Worm (Caenorhabditis elegans) whole organism, dauer: Measurements from ENCODE around the gene nas-23.

Source experiments
- unc-62 ChIP-seq: sonication (generic microtip); optimal IDR thresholded peaks from 2 replicates; lab custom pipeline; 2017; ENCODE audit warnings: missing biosample characterization, missing genetic modification reagents, missing genetic modification characterization

nas-23 gene

DNA sequence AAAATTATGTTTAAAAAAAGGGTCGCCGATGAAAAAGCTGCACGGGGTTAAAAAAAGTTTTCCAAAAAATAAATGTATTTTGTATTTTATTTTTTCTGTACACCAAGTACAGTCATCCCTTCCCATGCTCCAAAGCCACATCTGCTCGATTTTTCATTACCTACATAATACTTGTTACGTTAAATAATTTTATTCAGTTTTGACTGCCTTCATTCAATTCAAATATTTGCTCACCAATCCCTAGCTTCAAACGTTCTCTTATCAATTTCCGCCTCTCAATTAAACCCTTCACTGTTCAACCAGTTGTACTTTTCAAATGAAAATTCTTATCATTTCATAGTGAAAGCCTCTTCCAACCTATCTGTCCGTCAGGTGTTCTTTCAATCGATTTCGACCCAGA is 656 bp upstream of the nas-23 start, which contains the start of gene R10H1.1:
Gene R10H1.1 (plus strand): TSS at position 301 of the 400 bp plus-strand sequence.
- TF ChIP-seq unc-62 (GFP tag; lab: Kevin White, UChicago) = no peak

DNA sequence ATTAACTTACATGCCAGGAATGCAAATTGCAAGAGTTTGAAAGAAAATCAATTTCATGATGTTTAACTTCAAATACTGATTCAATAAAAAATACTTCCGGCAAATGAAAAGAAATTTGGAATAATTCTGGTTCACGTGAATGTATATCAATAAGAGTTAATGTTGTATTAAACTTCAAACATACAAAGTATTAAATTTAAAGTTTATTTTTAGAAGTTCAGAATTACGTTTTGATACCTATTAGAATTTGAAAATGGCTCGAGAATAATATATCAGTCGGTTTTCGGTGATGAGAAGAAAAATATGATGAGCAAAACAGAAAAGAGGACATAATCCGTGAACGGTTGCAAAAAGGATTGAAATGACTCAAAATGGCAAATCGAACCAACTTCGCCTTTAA is 3.9 kb downstream of the nas-23 start, which contains the start of gene D1022.9:
Gene D1022.9 (minus strand): TSS at position 101 of the 400 bp plus-strand sequence.
- no peak for TF ChIP-seq unc-62 (GFP tag; lab: Kevin White, UChicago)

DNA sequence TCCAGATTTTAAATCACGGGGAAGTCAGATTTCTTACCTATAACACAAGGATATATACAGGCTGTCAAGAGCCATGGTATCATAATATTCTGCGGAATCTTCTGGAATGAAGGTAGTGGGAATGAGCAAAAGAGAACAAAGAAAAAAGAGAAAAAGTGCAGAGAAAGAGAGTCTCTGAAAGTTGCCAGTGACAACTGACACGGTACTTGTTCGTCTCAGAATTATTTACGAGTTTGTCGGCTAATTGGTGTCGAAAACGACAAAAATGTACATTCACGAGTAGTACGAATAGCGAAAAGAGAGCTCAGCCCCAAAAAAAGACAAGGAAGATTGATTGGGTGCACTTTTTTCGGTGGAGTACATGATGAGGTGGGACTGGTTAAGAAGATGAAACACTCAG is 10.5 kb downstream of the nas-23 start, which contains the start of gene cah-2:
Gene cah-2 (minus strand): TSS at position 101 of the 400 bp plus-strand sequence.
- TF ChIP-seq unc-62 (GFP tag; lab: Kevin White, UChicago) = no peak

DNA sequence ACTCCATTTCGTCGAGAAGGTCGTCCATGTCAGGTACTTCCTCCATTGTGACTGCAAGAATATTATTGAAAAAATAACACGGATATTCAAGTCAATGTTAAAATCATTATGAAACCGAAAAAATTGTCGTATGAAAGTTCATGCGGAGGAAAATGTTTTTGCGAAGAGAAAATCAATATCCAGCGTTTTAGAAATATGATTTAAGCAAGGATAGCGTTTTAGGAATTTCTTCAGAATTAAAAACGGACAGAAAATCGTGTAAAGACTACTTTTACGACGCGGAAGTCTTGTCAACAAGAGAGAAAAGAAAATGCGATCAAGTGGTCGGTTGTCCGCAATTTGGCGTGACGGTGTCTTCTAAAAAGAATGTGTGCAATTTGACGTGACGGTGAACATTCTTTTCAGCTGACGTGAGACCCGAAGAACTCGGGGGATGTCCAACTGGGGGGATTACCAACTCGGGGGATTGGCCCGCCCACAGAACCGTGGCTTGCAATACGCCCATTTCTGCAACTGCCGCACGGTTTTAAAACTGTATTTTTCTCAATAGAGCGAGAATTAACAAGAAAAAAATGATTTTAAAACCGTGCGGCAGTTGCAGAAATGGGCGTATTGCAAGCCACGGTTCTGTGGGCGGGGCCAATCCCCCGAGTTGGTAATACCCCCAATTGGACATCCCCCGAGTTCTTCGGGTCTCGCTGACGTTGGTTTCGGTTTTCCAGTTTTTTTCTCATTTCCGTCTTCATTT is 14.8 kb downstream of the nas-23 start, which contains the start of the genes aka-1 and ubc-6:
Gene aka-1 (minus strand): TSS at position 51 of the 748 bp plus-strand sequence.
Gene ubc-6 (plus strand): TSS at position 701 of the 748 bp plus-strand sequence.
- TF ChIP-seq unc-62 (GFP tag; lab: Kevin White, UChicago) = no peak

DNA sequence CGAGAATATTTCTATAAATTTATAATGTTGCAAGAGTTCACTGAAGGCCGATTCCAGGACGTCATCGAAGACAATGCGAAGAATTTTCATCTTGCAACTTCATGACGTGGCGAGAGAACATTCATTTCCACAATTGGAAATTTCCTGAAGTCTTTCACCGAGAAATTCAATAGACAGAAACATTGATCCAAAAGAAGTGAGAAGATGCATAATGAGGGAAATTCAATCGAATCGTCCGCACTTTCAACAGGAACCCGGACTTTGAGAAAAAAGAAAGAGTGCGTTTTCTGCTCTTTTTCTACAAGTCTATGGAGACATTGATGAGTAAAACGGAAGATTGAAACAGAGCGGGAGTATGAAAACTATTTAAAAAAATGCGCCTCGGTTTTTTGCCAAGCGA is 24.2 kb downstream of the nas-23 start:
- TF ChIP-seq unc-62 (GFP tag; lab: Kevin White, UChicago) = no peak

DNA sequence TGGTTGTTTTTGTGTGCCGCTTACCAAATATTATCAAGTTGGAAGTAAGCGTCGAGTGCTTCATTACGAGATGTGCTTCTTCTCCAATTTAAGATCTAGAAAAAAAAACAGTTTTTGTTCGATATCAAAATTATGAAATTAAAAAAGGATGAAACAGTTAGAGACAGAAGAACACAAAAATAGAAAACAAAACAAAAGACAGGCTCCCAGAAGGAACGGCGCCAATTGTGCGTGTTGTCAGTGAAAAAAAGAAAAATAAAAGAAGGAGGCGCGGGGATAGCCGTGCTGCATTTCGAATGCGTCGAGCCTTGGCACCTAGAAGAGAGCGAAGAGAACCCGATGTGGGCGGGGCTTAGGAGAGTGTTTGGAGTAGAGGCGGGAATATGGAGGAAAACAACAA is 28.0 kb downstream of the nas-23 start, which contains the start of gene sro-1:
Gene sro-1 (minus strand): TSS at position 101 of the 400 bp plus-strand sequence.
- no peak for TF ChIP-seq unc-62 (GFP tag; lab: Kevin White, UChicago)

DNA sequence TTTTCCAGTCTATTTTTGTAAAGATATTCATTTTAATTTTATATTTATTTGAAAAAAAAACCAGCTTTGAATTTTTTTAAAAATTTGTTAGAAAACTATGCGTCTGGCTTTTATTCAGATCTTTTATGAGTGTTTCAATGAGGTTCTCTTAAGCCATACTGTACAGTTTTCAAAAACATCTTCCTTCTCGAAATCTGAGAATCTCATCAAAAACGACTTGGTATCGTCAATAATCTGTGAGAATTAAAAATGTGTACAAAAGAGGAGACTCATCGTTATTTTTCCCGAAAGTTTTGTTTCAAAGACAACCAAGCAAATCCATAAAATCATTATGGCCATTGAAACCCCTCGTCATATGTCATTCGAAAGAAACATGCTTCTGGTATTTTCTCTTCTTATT is 34.3 kb downstream of the nas-23 start, which contains the start of gene D1022.2:
Gene D1022.2 (plus strand): TSS at position 301 of the 400 bp plus-strand sequence.
- TF ChIP-seq unc-62 (GFP tag; lab: Kevin White, UChicago) = no peak

DNA sequence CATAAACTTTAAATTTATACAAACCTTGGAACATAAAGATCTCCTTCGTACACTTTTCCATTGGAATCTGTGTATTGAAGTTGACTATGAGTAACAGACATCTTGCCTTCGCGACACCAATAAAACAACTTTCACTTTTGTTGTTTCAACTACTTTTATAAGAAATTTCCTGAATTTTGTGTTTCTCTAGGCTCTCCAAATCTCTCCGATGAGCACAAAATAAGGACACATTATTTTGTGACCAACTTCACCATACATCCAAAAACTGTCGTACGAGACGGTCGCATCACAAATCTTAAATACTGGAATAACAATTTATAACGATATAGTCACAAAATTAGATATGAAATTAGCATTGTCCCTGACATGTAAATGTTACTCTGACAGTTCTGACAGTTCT is 34.8 kb downstream of the nas-23 start, which contains the start of gene D1022.5:
Gene D1022.5 (minus strand): TSS at position 101 of the 400 bp plus-strand sequence.
- no peak for TF ChIP-seq unc-62 (GFP tag; lab: Kevin White, UChicago)

DNA sequence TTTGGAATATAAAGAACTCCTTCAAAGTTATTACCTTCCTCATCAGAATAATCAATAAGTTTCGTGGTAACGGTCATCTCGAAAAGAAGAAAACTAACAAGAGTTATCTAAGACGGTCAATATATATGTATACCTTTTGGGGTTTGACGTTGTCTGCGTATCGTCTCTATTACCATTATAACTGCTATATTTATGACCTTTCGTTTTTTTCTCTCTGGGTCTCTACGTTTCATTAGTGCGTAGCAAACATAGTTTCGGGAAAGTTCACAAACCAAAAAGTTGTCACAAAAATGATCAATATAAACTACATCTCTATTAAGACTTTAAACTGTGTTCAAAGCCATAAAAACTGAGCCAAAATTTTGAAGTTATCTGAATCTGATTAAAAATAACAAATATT is 36.3 kb downstream of the nas-23 start, which contains the start of gene D1022.4:
Gene D1022.4 (minus strand): TSS at position 83 of the 400 bp plus-strand sequence.
- no peak for TF ChIP-seq unc-62 (GFP tag; lab: Kevin White, UChicago)

DNA sequence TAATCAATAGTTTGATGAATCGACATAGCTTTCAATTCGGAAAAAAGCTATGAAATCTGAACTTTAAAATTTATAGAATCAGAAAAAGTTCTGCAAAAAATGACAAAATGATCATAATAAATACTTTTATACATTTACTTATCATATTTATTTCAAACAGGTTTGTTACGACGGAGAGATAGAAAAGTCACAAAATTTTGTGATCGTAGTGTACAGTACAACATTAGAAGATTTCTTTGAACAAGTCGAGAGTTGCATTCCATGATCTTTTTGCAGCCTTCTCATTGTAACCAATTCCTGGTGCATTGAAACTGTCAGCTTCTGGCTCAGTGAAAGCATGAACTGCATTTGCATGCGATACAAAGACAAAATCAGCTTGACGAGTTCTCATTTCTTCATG is 37.3 kb downstream of the nas-23 start, which contains the start of gene D1022.3:
Gene D1022.3 (minus strand): TSS at position 101 of the 400 bp plus-strand sequence.
- TF ChIP-seq unc-62 (GFP tag; lab: Kevin White, UChicago) = no peak
